Worm (Caenorhabditis elegans): Measurements from ENCODE around the gene sqv-8.

sqv-8 gene

ce11 chrII:9617039-9617901, 29.5 kb upstream of the sqv-8 start, which contains the start of gene hal-3:
TSS of gene hal-3 (minus strand) at chrII:9617125.
- TF ChIP-seq lin-38 (GFP tag; IDR thresholded peaks at IDR 0.05) (0 out of 2 replicates have a peak, but pooled peaks have one; percentile 33), Y105C5A.15 (GFP tag; IDR thresholded peaks at IDR 0.05) (no peak), pha-4 (GFP tag; IDR thresholded peaks at IDR 0.05) (peak; percentile 42), pha-4 (tag; optimal IDR thresholded peaks at IDR 0.05) (no peak), nhr-77 (tag; optimal IDR thresholded peaks at IDR 0.05) (no peak), ZK546.5 (tag; optimal IDR thresholded peaks at IDR 0.05) (no peak), spr-1 (tag; optimal IDR thresholded peaks at IDR 0.05) (no peak), ztf-11 (tag; optimal IDR thresholded peaks at IDR 0.05) (no peak), ceh-32 (tag; optimal IDR thresholded peaks at IDR 0.05; ENCODE audit: poor library complexity) (no peak), arid-1 (GFP tag; conservative IDR thresholded peaks at IDR 0.05) (peak; percentile 47; the same call in 1 of the 2 replicates), gei-8 (GFP tag; optimal IDR thresholded peaks at IDR 0.05) (no peak), nhr-76 (tag; optimal IDR thresholded peaks at IDR 0.05) (no peak), tag-97 (GFP tag; IDR thresholded peaks at IDR 0.05) (no peak), nhr-25 (tag; optimal IDR thresholded peaks at IDR 0.05; ENCODE audit: borderline replicate concordance, insufficient read depth) (peak; percentile 20), mxl-2 (GFP tag; conservative IDR thresholded peaks at IDR 0.05) (no peak), lim-7 (GFP tag; IDR thresholded peaks at IDR 0.05) (0 out of 2 replicates have a peak, but pooled peaks have one; percentile 42), nhr-11 (tag; optimal IDR thresholded peaks at IDR 0.05) (no peak), unc-130 (GFP tag; optimal IDR thresholded peaks at IDR 0.05) (no peak), nhr-111 (GFP tag; optimal IDR thresholded peaks at IDR 0.05) (no peak), Y5F2A.4 (GFP tag; optimal IDR thresholded peaks at IDR 0.05) (no peak), ztf-7 (tag; optimal IDR thresholded peaks at IDR 0.05) (no peak), fos-1 (tag; optimal IDR thresholded peaks at IDR 0.05) (no peak), set-16 (GFP tag; IDR thresholded peaks at IDR 0.05) (no peak), aha-1 (tag) (peak; percentile 75), rbr-2 (tag; optimal IDR thresholded peaks at IDR 0.05) (no peak), F49E8.2 (tag; optimal IDR thresholded peaks at IDR 0.05; ENCODE audit: borderline replicate concordance) (no peak), pqm-1 (tag; optimal IDR thresholded peaks at IDR 0.05) (no peak), mes-2 (tag; optimal IDR thresholded peaks at IDR 0.05; ENCODE audit: poor library complexity, severe bottlenecking) (peak; percentile 64), dmd-9 (GFP tag; IDR thresholded peaks at IDR 0.05) (no peak), lin-15B (tag; optimal IDR thresholded peaks at IDR 0.05) (no peak), egl-43 (GFP tag; IDR thresholded peaks at IDR 0.05) (0 out of 2 replicates have a peak, but pooled peaks have one; percentile 9), snpc-1.2 (GFP tag; IDR thresholded peaks at IDR 0.05) (no peak), ceh-62 (tag; optimal IDR thresholded peaks at IDR 0.05) (no peak), saeg-2 (GFP tag; IDR thresholded peaks at IDR 0.05) (no peak), nhr-237 (tag; optimal IDR thresholded peaks at IDR 0.05) (peak; percentile 10), daf-16 (GFP tag; optimal IDR thresholded peaks at IDR 0.05) (no peak), daf-16 (tag; optimal IDR thresholded peaks at IDR 0.05) (no peak), php-3 (GFP tag; IDR thresholded peaks at IDR 0.05) (no peak), hlh-30 (tag; optimal IDR thresholded peaks at IDR 0.05; ENCODE audit: insufficient read depth) (no peak), nhr-42 (GFP tag; IDR thresholded peaks at IDR 0.05) (no peak), lin-39 (tag; optimal IDR thresholded peaks at IDR 0.05) (no peak), hlh-11 (tag; optimal IDR thresholded peaks at IDR 0.05) (peak; percentile 17), hif-1 (tag; optimal IDR thresholded peaks at IDR 0.05) (peak in 1 of 2 experiments; percentile 18), zag-1 (tag; optimal IDR thresholded peaks at IDR 0.05) (no peak), aly-2 (tag; optimal IDR thresholded peaks at IDR 0.05) (no peak), daf-12 (tag; optimal IDR thresholded peaks at IDR 0.05) (no peak), R02D3.7 (tag; optimal IDR thresholded peaks at IDR 0.05) (no peak), dpl-1 (GFP tag; optimal IDR thresholded peaks at IDR 0.05) (no peak), spr-3 (GFP tag; optimal IDR thresholded peaks at IDR 0.05) (no peak), F10B5.3 (tag; optimal IDR thresholded peaks at IDR 0.05) (peak; percentile 25)
